Fruit fly (Drosophila melanogaster): ENCODE measurements around the gene Grx1.

Grx1 gene

DNA sequence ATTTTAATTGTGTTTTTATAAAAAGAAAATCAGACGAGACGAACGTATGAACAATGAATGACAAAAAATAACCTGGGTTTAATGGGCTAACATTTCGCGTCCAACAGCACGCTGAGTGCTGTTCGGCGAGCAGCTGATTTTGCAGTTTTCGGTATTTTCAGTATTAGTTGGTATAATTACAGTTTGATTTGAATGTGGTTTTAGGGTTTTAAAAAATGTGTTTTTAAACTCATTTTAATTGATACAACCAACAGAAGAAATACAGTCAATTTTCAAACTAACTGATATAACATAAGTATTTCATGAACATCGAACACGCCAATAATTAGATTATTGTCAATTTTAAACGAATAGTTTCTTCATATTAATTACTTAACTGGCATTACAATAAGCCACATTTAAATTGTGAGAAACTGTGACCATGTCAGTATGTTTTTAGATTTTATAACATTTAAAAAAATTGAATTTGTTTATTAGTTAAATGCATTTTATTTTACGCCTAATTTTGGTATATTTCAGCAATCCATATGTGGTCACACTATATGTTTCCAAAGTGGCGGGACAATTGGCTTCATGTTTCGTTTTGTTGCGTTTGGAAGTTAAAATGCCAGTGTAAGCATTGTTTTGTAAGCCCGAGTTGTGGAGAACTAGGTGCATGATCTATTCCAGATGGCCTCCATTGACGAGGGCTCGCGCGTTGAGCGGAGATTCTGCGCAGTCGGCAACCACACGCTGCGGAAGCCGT is 48.2 kb upstream of the Grx1 start, which contains the start of the genes CG14073 and HipHop:
CG14073 (minus strand) TSS at position 38 of the 745 bp plus-strand sequence.
HipHop (plus strand) TSS at position 534 of the 745 bp plus-strand sequence.
- TF ChIP-seq CG8159 (tag; optimal IDR thresholded peaks at IDR 0.05) (no peak), D1 (tag; optimal IDR thresholded peaks at IDR 0.05) (no peak), CG9948 (tag; optimal IDR thresholded peaks at IDR 0.05) (no peak), rn (GFP tag; IDR thresholded peaks at IDR 0.05) (no peak), CG15710 (tag; optimal IDR thresholded peaks at IDR 0.05) (no peak), fd96Ca (GFP tag; IDR thresholded peaks at IDR 0.05) (no peak), CG4496 (GFP tag; IDR thresholded peaks at IDR 0.05) (no peak), CG8301 (tag; optimal IDR thresholded peaks at IDR 0.05) (no peak), CG17806 (tag; optimal IDR thresholded peaks at IDR 0.05) (no peak), CG13204 (GFP tag; optimal IDR thresholded peaks at IDR 0.05) (no peak), Pif1B (GFP tag; optimal IDR thresholded peaks at IDR 0.05) (no peak), Snoo (tag; optimal IDR thresholded peaks at IDR 0.05) (no peak)

DNA sequence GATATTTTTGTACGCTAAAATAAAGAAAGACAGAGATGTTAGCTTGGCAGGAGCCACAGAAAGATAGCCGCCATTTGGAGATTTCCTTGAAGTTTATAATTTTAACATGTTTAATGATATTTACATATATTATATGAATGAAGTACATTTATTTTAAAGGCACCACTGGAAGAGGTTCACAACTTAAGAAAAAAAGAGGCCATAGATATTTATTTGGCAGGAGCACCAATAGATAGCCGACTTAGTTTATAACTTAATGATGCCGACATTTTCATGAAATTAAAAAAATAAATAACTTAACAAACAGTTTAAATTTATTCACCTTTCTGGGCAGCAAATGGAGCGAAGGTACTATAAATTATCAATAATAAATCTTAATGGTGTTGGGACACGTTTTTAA is 47.0 kb upstream of the Grx1 start:
- no peak for TF ChIP-seq CG32121 (GFP tag; IDR thresholded peaks at IDR 0.05)
- TF ChIP-seq Ets98B (GFP tag; IDR thresholded peaks at IDR 0.05) = no peak
- TF ChIP-seq CG4496 (GFP tag; IDR thresholded peaks at IDR 0.05) = no peak
- TF ChIP-seq CG17806 (tag; optimal IDR thresholded peaks at IDR 0.05) = no peak

DNA sequence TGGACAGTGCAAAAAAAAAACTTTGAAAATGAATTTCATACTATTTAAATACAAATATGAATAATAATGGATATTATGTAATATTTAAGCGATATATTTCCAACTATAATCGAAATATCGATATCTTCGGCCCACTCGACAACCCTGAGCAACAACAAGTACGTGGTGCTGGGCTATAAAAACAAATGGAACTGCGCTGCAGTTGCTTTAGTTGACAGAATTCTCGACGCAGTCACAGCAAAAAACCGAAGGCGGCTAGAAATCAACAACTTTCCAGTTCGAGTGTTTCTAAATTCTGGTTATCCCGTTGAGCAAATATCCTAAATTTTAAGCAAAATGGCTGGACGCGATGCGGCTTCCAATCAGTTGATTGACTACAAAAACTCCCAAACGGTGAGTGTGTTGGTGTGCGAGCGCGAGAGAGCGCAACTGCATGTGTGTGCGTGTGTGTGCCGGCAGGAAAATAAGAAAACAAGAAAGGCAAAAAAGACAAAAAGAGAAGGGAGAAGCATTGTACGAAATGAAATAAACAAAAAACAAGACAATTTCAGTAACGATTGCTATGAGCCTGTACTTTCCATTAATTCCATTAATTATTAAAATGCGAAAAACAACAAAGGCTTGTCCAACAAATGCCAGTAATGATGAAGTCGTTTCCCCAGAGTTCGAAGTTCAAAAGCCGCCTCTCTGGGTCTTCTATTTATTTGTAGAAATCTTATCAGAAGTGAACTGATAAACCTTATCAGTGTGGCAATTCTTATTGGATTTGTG is 46.4 kb upstream of the Grx1 start, which contains the start of gene Cat:
Cat (plus strand) TSS at position 155 of the 771 bp plus-strand sequence.
- TF ChIP-seq Snoo (tag; optimal IDR thresholded peaks at IDR 0.05) (peak; percentile 99), CG15710 (tag; optimal IDR thresholded peaks at IDR 0.05) (peak; percentile 99), CG4496 (GFP tag; IDR thresholded peaks at IDR 0.05) (peak; percentile 99), CG17806 (tag; optimal IDR thresholded peaks at IDR 0.05) (peak; percentile 99), CG8301 (tag; optimal IDR thresholded peaks at IDR 0.05) (peak; percentile 97), CG34367 (tag; optimal IDR thresholded peaks at IDR 0.05) (peak; percentile 99), rn (GFP tag; IDR thresholded peaks at IDR 0.05) (peak; percentile 98), CG12605 (GFP tag; IDR thresholded peaks at IDR 0.05) (peak; percentile 100), Ets98B (GFP tag; IDR thresholded peaks at IDR 0.05) (peak; percentile 99), gl (tag; optimal IDR thresholded peaks at IDR 0.05) (peak; percentile 100), Pif1A (GFP tag; optimal IDR thresholded peaks at IDR 0.05) (peak; percentile 99), D1 (tag; optimal IDR thresholded peaks at IDR 0.05) (peak; percentile 96), CG32121 (GFP tag; IDR thresholded peaks at IDR 0.05) (peak; percentile 99), CG9948 (tag; optimal IDR thresholded peaks at IDR 0.05) (peak; percentile 96), EcR (GFP tag; optimal IDR thresholded peaks at IDR 0.05) (peak; percentile 97), fd96Ca (GFP tag; IDR thresholded peaks at IDR 0.05) (peak; percentile 98; the same call in 2 of the 3 replicates), CG13204 (GFP tag; optimal IDR thresholded peaks at IDR 0.05) (peak; percentile 100), CG8159 (tag; optimal IDR thresholded peaks at IDR 0.05) (peak; percentile 98), CG10348 (GFP tag; IDR thresholded peaks at IDR 0.05) (peak; percentile 26; the same call in 1 of the 2 replicates), CG14655 (GFP tag; optimal IDR thresholded peaks at IDR 0.05) (peak; percentile 98), Pif1B (GFP tag; optimal IDR thresholded peaks at IDR 0.05) (peak; percentile 99)

DNA sequence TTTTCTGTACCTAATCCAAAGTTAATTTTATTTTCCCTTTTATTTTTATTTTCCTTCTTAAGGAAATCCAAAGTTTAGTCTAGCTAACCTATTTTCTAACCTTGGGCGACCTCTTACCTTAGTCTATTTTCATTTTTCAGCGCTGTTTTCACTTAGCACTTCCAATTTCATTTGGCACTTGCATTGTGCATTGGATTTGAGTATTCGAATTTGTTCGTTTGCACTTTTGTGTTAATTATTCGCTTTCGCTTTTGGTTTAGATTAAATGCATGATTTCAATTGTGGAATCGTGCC is 45.9 kb upstream of the Grx1 start:
- TF ChIP-seq CG17806 (tag; optimal IDR thresholded peaks at IDR 0.05) = no peak
- TF ChIP-seq CG12605 (GFP tag; IDR thresholded peaks at IDR 0.05) = no peak
- TF ChIP-seq rn (GFP tag; IDR thresholded peaks at IDR 0.05) = no peak

DNA sequence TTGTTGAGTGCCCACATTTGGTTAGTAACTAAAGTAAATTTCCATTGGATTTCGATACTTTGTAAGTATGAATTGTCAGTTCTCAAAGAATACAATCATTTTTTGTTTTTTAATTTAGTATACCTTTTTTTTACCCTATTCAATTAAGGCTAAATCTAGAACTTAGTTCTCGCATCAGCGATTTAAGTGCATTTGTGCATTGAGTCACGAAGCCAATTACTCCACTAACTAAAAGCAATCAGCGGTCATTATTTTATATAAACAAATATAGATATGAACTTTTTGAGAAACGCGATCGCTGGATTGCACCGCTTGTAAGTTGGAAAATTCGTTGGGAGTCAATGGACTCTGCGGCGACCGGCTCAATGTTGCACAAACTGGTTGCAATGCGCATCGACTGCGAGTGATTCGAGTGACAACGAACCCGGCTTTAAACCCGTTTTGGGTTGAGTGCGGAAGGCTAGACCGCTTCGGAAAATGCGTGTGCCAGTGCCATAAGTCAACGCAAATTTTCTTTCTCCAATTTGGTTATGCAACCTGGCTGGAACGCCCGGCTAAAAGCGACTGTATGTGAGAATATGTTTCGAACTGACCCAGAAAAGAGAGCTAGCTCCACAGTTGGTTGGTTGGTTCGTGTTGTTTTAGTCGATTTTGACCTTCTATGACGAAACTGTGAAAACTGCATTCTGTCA is 45.0 kb upstream of the Grx1 start:
- TF ChIP-seq CG34367 (tag; optimal IDR thresholded peaks at IDR 0.05) (no peak), D1 (tag; optimal IDR thresholded peaks at IDR 0.05) (no peak), EcR (GFP tag; optimal IDR thresholded peaks at IDR 0.05) (peak; percentile 94), Pif1B (GFP tag; optimal IDR thresholded peaks at IDR 0.05) (no peak), fd96Ca (GFP tag; IDR thresholded peaks at IDR 0.05) (no peak), CG13204 (GFP tag; optimal IDR thresholded peaks at IDR 0.05) (no peak)

DNA sequence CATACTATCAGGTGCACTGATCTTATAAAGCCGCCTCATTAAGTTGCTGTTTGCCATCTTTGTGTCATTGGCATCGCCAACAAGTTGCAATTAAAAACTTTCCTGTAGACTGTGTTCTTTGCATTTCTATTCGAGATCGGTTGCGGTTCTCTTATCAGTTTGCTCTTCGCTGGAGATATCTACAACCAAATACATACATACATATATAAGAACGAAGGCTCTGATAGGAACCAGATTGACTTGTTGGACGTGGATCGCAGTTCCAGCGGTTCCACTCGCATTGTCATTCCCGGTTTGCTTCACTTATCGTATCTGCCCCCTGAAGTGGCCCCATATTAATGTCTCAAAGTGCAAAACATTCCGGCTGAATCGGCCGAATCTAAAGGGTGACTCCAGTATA is 44.2 kb upstream of the Grx1 start:
- no peak for TF ChIP-seq CG17806 (tag; optimal IDR thresholded peaks at IDR 0.05)
- TF ChIP-seq gl (tag; optimal IDR thresholded peaks at IDR 0.05) = peak; percentile 25
- TF ChIP-seq Pif1B (GFP tag; optimal IDR thresholded peaks at IDR 0.05) = no peak
- no peak for TF ChIP-seq CG10348 (GFP tag; IDR thresholded peaks at IDR 0.05)
- peak; percentile 81 for TF ChIP-seq EcR (GFP tag; optimal IDR thresholded peaks at IDR 0.05)
